Worm (Caenorhabditis elegans): ENCODE measurements around the gene mrps-18C.
A peak's percentile ranks its signal among the peaks of the same experiment; 100 is the strongest.

Gene mrps-18C

ce11 chrIII:4950345-4950744 is 15.0 kb downstream of the mrps-18C start:
- TF ChIP-seq sox-4 (tag; optimal IDR thresholded peaks at IDR 0.05), result no peak
- no peak for TF ChIP-seq ref-2 (tag; optimal IDR thresholded peaks at IDR 0.05)
- TF ChIP-seq ceh-34 (tag; optimal IDR thresholded peaks at IDR 0.05), result no peak

ce11 chrIII:4951210-4951609 is 15.8 kb downstream of the mrps-18C start:
- peak; percentile 20 for TF ChIP-seq elt-4 (tag; optimal IDR thresholded peaks at IDR 0.05)
- TF ChIP-seq hlh-8 (tag; optimal IDR thresholded peaks at IDR 0.05), result no peak
- TF ChIP-seq hlh-6 (tag; optimal IDR thresholded peaks at IDR 0.05), result no peak
- TF ChIP-seq ceh-9 (tag; optimal IDR thresholded peaks at IDR 0.05), result no peak
- TF ChIP-seq ttx-3 (tag; optimal IDR thresholded peaks at IDR 0.05), result no peak
- no peak for TF ChIP-seq nhr-232 (tag; optimal IDR thresholded peaks at IDR 0.05)
- no peak for TF ChIP-seq ceh-6 (GFP tag; optimal IDR thresholded peaks at IDR 0.05)

- no peak for TF ChIP-seq lim-6 (tag; optimal IDR thresholded peaks at IDR 0.05)
- no peak for TF ChIP-seq pha-2 (tag; optimal IDR thresholded peaks at IDR 0.05)
- TF ChIP-seq ceh-30 (tag; optimal IDR thresholded peaks at IDR 0.05), result no peak
- TF ChIP-seq ets-4 (tag; optimal IDR thresholded peaks at IDR 0.05), result no peak
- no peak for TF ChIP-seq zip-5 (tag; optimal IDR thresholded peaks at IDR 0.05)
- no peak for TF ChIP-seq dmd-4 (tag; optimal IDR thresholded peaks at IDR 0.05; ENCODE audit: borderline replicate concordance)
- no peak for TF ChIP-seq nfya-1 (tag; optimal IDR thresholded peaks at IDR 0.05)
- TF ChIP-seq pat-9 (tag; optimal IDR thresholded peaks at IDR 0.05), result no peak
- TF ChIP-seq hlh-13 (GFP tag; optimal IDR thresholded peaks at IDR 0.05), result no peak
- no peak for TF ChIP-seq odd-2 (tag; optimal IDR thresholded peaks at IDR 0.05)
- no peak for TF ChIP-seq ceh-6 (GFP tag; optimal IDR thresholded peaks at IDR 0.05)
- TF ChIP-seq ahr-1 (tag; optimal IDR thresholded peaks at IDR 0.05), result no peak
- TF ChIP-seq pros-1 (tag; optimal IDR thresholded peaks at IDR 0.05), result no peak
- TF ChIP-seq hlh-30 (tag; optimal IDR thresholded peaks at IDR 0.05; ENCODE audit: insufficient read depth), result no peak
- no peak for TF ChIP-seq ztf-16 (tag; optimal IDR thresholded peaks at IDR 0.05)
- no peak for TF ChIP-seq F13H6.1 (tag; optimal IDR thresholded peaks at IDR 0.05)
Measured at ce11 chrIII:4951824-4952223, 16.4 kb downstream of the mrps-18C start, which contains the start of gene flh-2. Gene flh-2, plus strand, starts transcription at chrIII:4952124.

- peak; percentile 90 for TF ChIP-seq nfya-1 (tag; optimal IDR thresholded peaks at IDR 0.05)
- no peak for TF ChIP-seq rnt-1 (tag; optimal IDR thresholded peaks at IDR 0.05)
- no peak for TF ChIP-seq madf-2 (tag; optimal IDR thresholded peaks at IDR 0.05)
- no peak for TF ChIP-seq hlh-15 (tag; optimal IDR thresholded peaks at IDR 0.05)
- TF ChIP-seq pha-2 (tag; optimal IDR thresholded peaks at IDR 0.05), result no peak
- no peak for TF ChIP-seq dmd-4 (tag; optimal IDR thresholded peaks at IDR 0.05; ENCODE audit: borderline replicate concordance)
- no peak for TF ChIP-seq ceh-48 (tag; optimal IDR thresholded peaks at IDR 0.05)
Measured at ce11 chrIII:4952970-4953369, 17.6 kb downstream of the mrps-18C start.

ce11 chrIII:4956566-4956965 is 21.2 kb downstream of the mrps-18C start, which contains the start of gene C26E6.1:
Gene C26E6.1, plus strand, starts transcription at chrIII:4956866.
- TF ChIP-seq F13H6.1 (tag; optimal IDR thresholded peaks at IDR 0.05) (no peak), rnt-1 (tag; optimal IDR thresholded peaks at IDR 0.05) (no peak), syd-9 (tag; optimal IDR thresholded peaks at IDR 0.05) (no peak), nhr-11 (tag; optimal IDR thresholded peaks at IDR 0.05) (no peak), ama-1 (optimal IDR thresholded peaks at IDR 0.05) (no peak), lin-11 (tag; optimal IDR thresholded peaks at IDR 0.05) (no peak), madf-2 (tag; optimal IDR thresholded peaks at IDR 0.05) (no peak), pha-4 (tag; optimal IDR thresholded peaks at IDR 0.05) (no peak), ceh-19 (GFP tag; optimal IDR thresholded peaks at IDR 0.05) (no peak), odd-2 (tag; optimal IDR thresholded peaks at IDR 0.05) (no peak), gmeb-2 (tag; optimal IDR thresholded peaks at IDR 0.05) (no peak), lim-6 (tag; optimal IDR thresholded peaks at IDR 0.05) (no peak), ceh-14 (tag; optimal IDR thresholded peaks at IDR 0.05) (no peak), pqm-1 (tag; optimal IDR thresholded peaks at IDR 0.05) (no peak), nfya-1 (tag; optimal IDR thresholded peaks at IDR 0.05) (no peak), pha-2 (tag; optimal IDR thresholded peaks at IDR 0.05) (no peak)
